Comparison of ENCODE assay signal across 1 worm cellular context in genomic region chrX:9228441-9228840, ce11.
TF ChIP-seq lines count a peak whose summit lies in the region.

No protein-coding gene starts in this region.

TF ChIP-seq in whole organism, L2 larva, 48 proteins besides CTCF, POLR2A, EP300 and RAD21 (continued from another document):
- TF ChIP-seq ceh-16 (tag; optimal IDR thresholded peaks at IDR 0.05; lab: Kevin White, UChicago): peak; percentile 97
- TF ChIP-seq ztf-1 (GFP tag; conservative IDR thresholded peaks at IDR 0.05; lab: Robert Waterston, UW): no peak
- TF ChIP-seq lin-11 (tag; optimal IDR thresholded peaks at IDR 0.05; lab: Kevin White, UChicago): no peak
- TF ChIP-seq nhr-21 (tag; optimal IDR thresholded peaks at IDR 0.05; lab: Kevin White, UChicago): peak; percentile 19
- TF ChIP-seq snpc-4 (tag; optimal IDR thresholded peaks at IDR 0.05; lab: Kevin White, UChicago): no peak
- no peak for TF ChIP-seq ZK546.5 (tag; optimal IDR thresholded peaks at IDR 0.05; lab: Kevin White, UChicago)
- TF ChIP-seq ztf-11 (tag; optimal IDR thresholded peaks at IDR 0.05; lab: Kevin White, UChicago): no peak
- no peak for TF ChIP-seq nhr-23 (tag; optimal IDR thresholded peaks at IDR 0.05; lab: Kevin White, UChicago)
- TF ChIP-seq zag-1 (tag; optimal IDR thresholded peaks at IDR 0.05; lab: Kevin White, UChicago): no peak
- no peak for TF ChIP-seq aly-2 (tag; optimal IDR thresholded peaks at IDR 0.05; lab: Kevin White, UChicago)
- no peak for TF ChIP-seq crh-2 (tag; optimal IDR thresholded peaks at IDR 0.05; lab: Kevin White, UChicago)
- no peak for TF ChIP-seq lsy-2 (tag; optimal IDR thresholded peaks at IDR 0.05; lab: Kevin White, UChicago)
- no peak for TF ChIP-seq ama-1 (optimal IDR thresholded peaks at IDR 0.05; lab: Kevin White, UChicago)
- TF ChIP-seq ztf-4 (tag; optimal IDR thresholded peaks at IDR 0.05; lab: Kevin White, UChicago): no peak
- no peak for TF ChIP-seq unc-62 (GFP tag; optimal IDR thresholded peaks at IDR 0.05; lab: Kevin White, UChicago)
- no peak for TF ChIP-seq nhr-11 (tag; optimal IDR thresholded peaks at IDR 0.05; lab: Kevin White, UChicago)
- TF ChIP-seq nhr-77 (tag; optimal IDR thresholded peaks at IDR 0.05; lab: Kevin White, UChicago): no peak
- peak; percentile 6 for TF ChIP-seq fos-1 (tag; optimal IDR thresholded peaks at IDR 0.05; lab: Kevin White, UChicago)
- TF ChIP-seq nhr-12 (tag; optimal IDR thresholded peaks at IDR 0.05; lab: Kevin White, UChicago): no peak
- no peak for TF ChIP-seq skn-1 (tag; optimal IDR thresholded peaks at IDR 0.05; lab: Kevin White, UChicago)
- TF ChIP-seq blmp-1 (tag; optimal IDR thresholded peaks at IDR 0.05; lab: Kevin White, UChicago; ENCODE audit: insufficient read depth): peak; percentile 14
- peak; percentile 25 for TF ChIP-seq C34F6.9 (tag; optimal IDR thresholded peaks at IDR 0.05; lab: Kevin White, UChicago)
- TF ChIP-seq mab-5 (tag; optimal IDR thresholded peaks at IDR 0.05; lab: Kevin White, UChicago): no peak
- no peak for TF ChIP-seq peb-1 (tag; optimal IDR thresholded peaks at IDR 0.05; lab: Kevin White, UChicago)
- TF ChIP-seq ceh-82 (tag; optimal IDR thresholded peaks at IDR 0.05; lab: Kevin White, UChicago): no peak
- TF ChIP-seq sma-9 (GFP tag; optimal IDR thresholded peaks at IDR 0.05; lab: Kevin White, UChicago): peak; percentile 50
- no peak for TF ChIP-seq sma-9 (tag; optimal IDR thresholded peaks at IDR 0.05; lab: Kevin White, UChicago)
- peak; percentile 70 for TF ChIP-seq sem-4 (tag; optimal IDR thresholded peaks at IDR 0.05; lab: Kevin White, UChicago)
